Fruit fly (Drosophila melanogaster): ENCODE results near the gene CG13813.

CG13813 gene

DNA sequence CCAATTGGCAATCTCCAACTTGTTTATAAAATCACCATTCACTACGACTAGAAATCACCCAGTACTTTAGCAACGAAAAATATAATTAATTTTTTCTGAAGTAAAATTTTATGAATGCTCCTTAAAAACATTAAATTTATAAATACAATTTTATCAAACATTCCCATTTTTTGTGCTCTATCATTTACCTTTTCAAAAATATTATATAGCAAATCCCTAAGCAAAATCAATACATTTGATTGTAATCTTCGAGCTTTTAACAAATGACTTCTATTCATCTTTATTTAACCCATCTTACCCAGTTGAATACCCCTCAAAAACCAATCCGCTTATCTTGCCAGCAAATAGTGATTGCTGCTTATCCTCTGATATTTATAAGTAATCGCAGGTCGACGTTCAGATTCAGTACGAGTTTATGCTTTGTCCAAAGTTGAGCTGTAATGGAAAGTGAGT lies 10.0 kb upstream of the CG13813 start, which contains the start of gene CG17145 (continued):
- TF ChIP-seq Eip74EF (GFP tag; optimal IDR thresholded peaks at IDR 0.05) (no peak), CG43689 (GFP tag; IDR thresholded peaks at IDR 0.05) (no peak), gcm (GFP tag; optimal IDR thresholded peaks at IDR 0.05) (no peak), trh (GFP tag; optimal IDR thresholded peaks at IDR 0.05) (no peak), Fer1 (GFP tag; optimal IDR thresholded peaks at IDR 0.05) (peak; percentile 49), HLHmδ (GFP tag; optimal IDR thresholded peaks at IDR 0.05) (no peak), lmd (GFP tag; IDR thresholded peaks at IDR 0.05) (peak; percentile 5; the same call in 1 of the 2 replicates), schlank (tag; optimal IDR thresholded peaks at IDR 0.05) (no peak), CG10209 (GFP tag; optimal IDR thresholded peaks at IDR 0.05) (peak; percentile 24), HHEX (GFP tag; optimal IDR thresholded peaks at IDR 0.05) (peak; percentile 26), CG13424 (tag; optimal IDR thresholded peaks at IDR 0.05) (peak; percentile 42), CG12391 (tag; optimal IDR thresholded peaks at IDR 0.05) (peak; percentile 9), pfk (GFP tag; optimal IDR thresholded peaks at IDR 0.05) (no peak), CG8089 (GFP tag; optimal IDR thresholded peaks at IDR 0.05) (no peak), gem (tag; optimal IDR thresholded peaks at IDR 0.05) (peak; percentile 60), salm (tag; optimal IDR thresholded peaks at IDR 0.05) (no peak), CG5953 (GFP tag; IDR thresholded peaks at IDR 0.05) (no peak), gsb (GFP tag; IDR thresholded peaks at IDR 0.05) (no peak), Mes4 (GFP tag; optimal IDR thresholded peaks at IDR 0.05) (no peak), Mad (GFP tag; optimal IDR thresholded peaks at IDR 0.05) (no peak), CG17612 (GFP tag; IDR thresholded peaks at IDR 0.05) (no peak), BtbVII (GFP tag; optimal IDR thresholded peaks at IDR 0.05) (peak; percentile 6), CG8359 (GFP tag; optimal IDR thresholded peaks at IDR 0.05; ENCODE audit: borderline replicate concordance) (no peak), Hmr (GFP tag; optimal IDR thresholded peaks at IDR 0.05) (peak; percentile 65), ftz-f1 (GFP tag; optimal IDR thresholded peaks at IDR 0.05) (no peak), Pdp1 (GFP tag; optimal IDR thresholded peaks at IDR 0.05) (no peak), CG33213 (GFP tag; optimal IDR thresholded peaks at IDR 0.05) (no peak), CG30403 (GFP tag; optimal IDR thresholded peaks at IDR 0.05) (no peak), BEAF-32 (GFP tag; optimal IDR thresholded peaks at IDR 0.05) (no peak), CG12942 (GFP tag; optimal IDR thresholded peaks at IDR 0.05) (no peak), CG13775 (GFP tag; optimal IDR thresholded peaks at IDR 0.05) (no peak), CG10959 (GFP tag; IDR thresholded peaks at IDR 0.05) (no peak), row (GFP tag; IDR thresholded peaks at IDR 0.05) (peak; percentile 51; the same call in 2 of the 3 replicates), ham (GFP tag; IDR thresholded peaks at IDR 0.05) (no peak), CG11695 (GFP tag; IDR thresholded peaks at IDR 0.05) (0 out of 3 replicates have a peak, but pooled peaks have one; percentile 11), CG9215 (GFP tag; IDR thresholded peaks at IDR 0.05) (no peak), CG15269 (tag; optimal IDR thresholded peaks at IDR 0.05) (peak; percentile 55), Hand (GFP tag; optimal IDR thresholded peaks at IDR 0.05) (peak; percentile 50), exex (tag; optimal IDR thresholded peaks at IDR 0.05) (peak; percentile 60), tx (GFP tag; optimal IDR thresholded peaks at IDR 0.05) (no peak), CG9727 (GFP tag; optimal IDR thresholded peaks at IDR 0.05) (peak; percentile 7), CG15514 (GFP tag; optimal IDR thresholded peaks at IDR 0.05) (peak; percentile 27), CG2129 (GFP tag; IDR thresholded peaks at IDR 0.05; ENCODE audit: partially characterized antibody) (no peak), lab (GFP tag; optimal IDR thresholded peaks at IDR 0.05) (peak; percentile 68), D19B (GFP tag; optimal IDR thresholded peaks at IDR 0.05) (peak; percentile 96), nom (GFP tag; optimal IDR thresholded peaks at IDR 0.05) (no peak), Dfd (GFP tag; optimal IDR thresholded peaks at IDR 0.05) (no peak), tup (GFP tag; optimal IDR thresholded peaks at IDR 0.05) (no peak), CG14860 (GFP tag; IDR thresholded peaks at IDR 0.05; ENCODE audit: partially characterized antibody) (no peak)
